Worm (Caenorhabditis elegans) whole organism, young adult: ENCODE measurements around the gene T21D12.11.

Experiments
- B0019.2 ChIP-seq: fragments of 200-800 bp; sonication (Bioruptor generic); conservative IDR thresholded peaks from 2 replicates; pipeline ENCODE4 v1.3.6; 2022; ENCODE audit warnings: missing genetic modification reagents, missing genetic modification characterization, missing compliant biosample characterization
- B0336.3 ChIP-seq: fragments of 200-800 bp; sonication (Bioruptor generic); IDR thresholded peaks from 2 replicates; pipeline ENCODE4 v1.3.6; 2022; ENCODE audit warnings: missing genetic modification characterization, missing compliant biosample characterization
- C06A6.2 ChIP-seq: fragments of 200-800 bp; sonication (Bioruptor generic); conservative IDR thresholded peaks from 2 replicates; pipeline ENCODE4 v1.3.6; 2022; ENCODE audit warnings: missing genetic modification characterization, missing compliant biosample characterization
- D2030.7 ChIP-seq: fragments of 200-800 bp; sonication (Bioruptor generic); IDR thresholded peaks from 2 replicates; pipeline ENCODE4 v1.3.6; 2022; ENCODE audit warnings: missing genetic modification reagents, missing genetic modification characterization, missing compliant biosample characterization
- F23B12.7 ChIP-seq: sonication (generic microtip); optimal IDR thresholded peaks from 2 replicates; lab custom pipeline; 2017; ENCODE audit warnings: missing genetic modification characterization, mild to moderate bottlenecking, missing compliant biosample characterization, antibody characterized with exemption, moderate library complexity; ENCODE audit not compliant: insufficient read depth
- F57A8.1 ChIP-seq: fragments of 200-800 bp; sonication (Bioruptor generic); optimal IDR thresholded peaks from 2 replicates; lab custom pipeline; 2018; ENCODE audit warnings: mild to moderate bottlenecking, missing genetic modification characterization, moderate library complexity, missing compliant biosample characterization
- F57C9.4 ChIP-seq: sonication (generic microtip); optimal IDR thresholded peaks from 2 replicates; lab custom pipeline; 2017; ENCODE audit warnings: mild to moderate bottlenecking, missing genetic modification characterization, missing compliant biosample characterization
- K11D2.4 ChIP-seq: fragments of 200-800 bp; sonication (Bioruptor generic); IDR thresholded peaks from 2 replicates; pipeline ENCODE4 v1.3.6; 2022; ENCODE audit warnings: missing genetic modification reagents, missing genetic modification characterization, missing compliant biosample characterization
- T07F8.4 ChIP-seq: sonication (generic microtip); optimal IDR thresholded peaks from 2 replicates; lab custom pipeline; 2016; ENCODE audit warnings: mild to moderate bottlenecking, missing genetic modification characterization, moderate library complexity, missing compliant biosample characterization
- Y53G8AR.9 ChIP-seq: fragments of 200-800 bp; sonication (Bioruptor generic); conservative IDR thresholded peaks from 2 replicates; pipeline ENCODE4 v1.3.6; 2022; ENCODE audit warnings: missing genetic modification reagents, missing genetic modification characterization, missing compliant biosample characterization
- Y56A3A.18 ChIP-seq: fragments of 200-800 bp; sonication (Bioruptor generic); IDR thresholded peaks from 2 replicates; pipeline ENCODE4 v1.3.6; 2022; ENCODE audit warnings: missing genetic modification reagents, missing genetic modification characterization, missing compliant biosample characterization
- ama-1 ChIP-seq, 3 experiments: fragments of 150-350 bp in 1 of 3; sonication (generic microtip) in 2 of 3; optimal IDR thresholded peaks; 2 replicates each; lab custom pipeline; 2014 to 2018; ENCODE audit warnings: missing biosample characterization in 2 of 3, missing genetic modification characterization in 2 of 3, missing genetic modification reagents in 2 of 3
- aptf-3 ChIP-seq: fragments of 200-800 bp; sonication (Bioruptor generic); IDR thresholded peaks from 2 replicates; pipeline ENCODE4 v1.3.6; 2022; ENCODE audit warnings: missing genetic modification characterization, missing compliant biosample characterization
- athp-1 ChIP-seq: sonication (generic microtip); optimal IDR thresholded peaks from 2 replicates; lab custom pipeline; 2017; ENCODE audit warnings: mild to moderate bottlenecking, missing genetic modification characterization, missing compliant biosample characterization
- attf-3 ChIP-seq: fragments of 200-800 bp; sonication (Bioruptor generic); conservative IDR thresholded peaks from 2 replicates; pipeline ENCODE4 v1.3.6; 2022; ENCODE audit warnings: missing genetic modification reagents, missing genetic modification characterization, missing compliant biosample characterization
- bed-2 ChIP-seq: fragments of 200-800 bp; sonication (Bioruptor generic); IDR thresholded peaks from 2 replicates; pipeline ENCODE4 v1.3.6; 2022; ENCODE audit warnings: missing genetic modification reagents, missing genetic modification characterization, missing compliant biosample characterization
- ceh-100 ChIP-seq: fragments of 200-800 bp; sonication (Bioruptor generic); IDR thresholded peaks from 2 replicates; pipeline ENCODE4 v1.3.6; 2022; ENCODE audit warnings: missing genetic modification reagents, missing genetic modification characterization, missing compliant biosample characterization
- ceh-58 ChIP-seq: fragments of 200-800 bp; sonication (Bioruptor generic); IDR thresholded peaks from 2 replicates; pipeline ENCODE4 v1.3.6; 2022; ENCODE audit warnings: missing genetic modification characterization, missing compliant biosample characterization
- die-1 ChIP-seq: sonication (generic microtip); optimal IDR thresholded peaks from 2 replicates; lab custom pipeline; 2016; ENCODE audit warnings: missing genotype, mild to moderate bottlenecking, missing genetic modification characterization, missing compliant biosample characterization
- dpff-1 ChIP-seq: sonication (generic microtip); optimal IDR thresholded peaks from 2 replicates; lab custom pipeline; 2017; ENCODE audit warnings: mild to moderate bottlenecking, missing genetic modification characterization, missing compliant biosample characterization
- dpl-1 ChIP-seq: fragments of 150-350 bp; optimal IDR thresholded peaks from 2 replicates; lab custom pipeline; 2014; ENCODE audit warnings: missing biosample characterization, missing genetic modification reagents, missing genetic modification characterization
- efl-1 ChIP-seq: fragments of 150-350 bp; optimal IDR thresholded peaks from 2 replicates; lab custom pipeline; 2014; ENCODE audit warnings: missing biosample characterization, missing genetic modification reagents, missing genetic modification characterization
- egrh-3 ChIP-seq: fragments of 200-800 bp; sonication (Bioruptor generic); IDR thresholded peaks from 2 replicates; pipeline ENCODE4 v1.3.6; 2022; ENCODE audit warnings: missing genetic modification reagents, missing genetic modification characterization, missing compliant biosample characterization
- fkh-3 ChIP-seq: sonication (generic microtip); optimal IDR thresholded peaks from 2 replicates; lab custom pipeline; 2016; ENCODE audit warnings: mild to moderate bottlenecking, missing genetic modification characterization, missing compliant biosample characterization
- gei-17 ChIP-seq: fragments of 200-800 bp; sonication (Bioruptor generic); optimal IDR thresholded peaks from 2 replicates; lab custom pipeline; 2018; ENCODE audit warnings: mild to moderate bottlenecking, missing genetic modification characterization, missing compliant biosample characterization
- hlh-12 ChIP-seq: sonication (generic microtip); optimal IDR thresholded peaks from 2 replicates; lab custom pipeline; 2016; ENCODE audit warnings: missing genetic modification characterization, missing compliant biosample characterization
- hmg-20 ChIP-seq: fragments of 200-800 bp; sonication (Bioruptor generic); IDR thresholded peaks from 2 replicates; pipeline ENCODE4 v1.3.6; 2022; ENCODE audit warnings: missing genetic modification reagents, missing genetic modification characterization, missing compliant biosample characterization
- hrde-1 ChIP-seq: sonication (generic microtip); optimal IDR thresholded peaks from 2 replicates; lab custom pipeline; 2016; ENCODE audit warnings: missing genetic modification characterization, mild to moderate bottlenecking, missing compliant biosample characterization, moderate library complexity, missing genotype, missing genetic modification reagents, borderline replicate concordance
- lin-26 ChIP-seq: fragments of 200-800 bp; sonication (Bioruptor generic); IDR thresholded peaks from 2 replicates; pipeline ENCODE4 v1.3.6; 2022; ENCODE audit warnings: missing genetic modification reagents, missing genetic modification characterization, missing compliant biosample characterization
- lin-35 ChIP-seq, 3 experiments: fragments of 150-350 bp in 2 of 3; sonication (generic microtip) in 1 of 3; optimal IDR thresholded peaks; 2 replicates each; lab custom pipeline; 2014 to 2018; ENCODE audit warnings: missing biosample characterization in 3 of 3, missing genetic modification characterization in 3 of 3, missing genetic modification reagents in 3 of 3
- lin-40 ChIP-seq: sonication (generic microtip); optimal IDR thresholded peaks from 2 replicates; lab custom pipeline; 2016; ENCODE audit warnings: missing genetic modification characterization, mild to moderate bottlenecking, missing compliant biosample characterization, missing genotype, missing genetic modification reagents
- nfya-2 ChIP-seq: fragments of 200-800 bp; sonication (Bioruptor generic); IDR thresholded peaks from 2 replicates; pipeline ENCODE4 v1.3.6; 2022; ENCODE audit warnings: missing genetic modification reagents, missing genetic modification characterization, missing compliant biosample characterization
- nhr-120 ChIP-seq: fragments of 200-800 bp; sonication (Bioruptor generic); IDR thresholded peaks from 2 replicates; pipeline ENCODE4 v1.3.6; 2022; ENCODE audit warnings: missing genetic modification characterization, missing compliant biosample characterization
- nhr-80 ChIP-seq: sonication (generic microtip); optimal IDR thresholded peaks from 2 replicates; lab custom pipeline; 2016; ENCODE audit warnings: missing genetic modification characterization, missing compliant biosample characterization
- rec-8 ChIP-seq, 2 experiments: sonication (generic microtip); optimal IDR thresholded peaks; 2 replicates each; lab custom pipeline; 2016; ENCODE audit warnings: mild to moderate bottlenecking in 2 of 2, missing genetic modification characterization in 2 of 2, missing genetic modification reagents in 2 of 2, missing genotype in 2 of 2, missing biosample characterization in 1 of 2, missing compliant biosample characterization in 1 of 2, moderate library complexity in 1 of 2
- repo-1 ChIP-seq: sonication (generic microtip); optimal IDR thresholded peaks from 2 replicates; lab custom pipeline; 2017; ENCODE audit warnings: mild to moderate bottlenecking, missing genetic modification characterization, missing compliant biosample characterization
- snpc-1.1 ChIP-seq: sonication (generic microtip); optimal IDR thresholded peaks from 2 replicates; lab custom pipeline; 2017; ENCODE audit warnings: missing genetic modification characterization, mild to moderate bottlenecking, missing compliant biosample characterization, antibody characterized with exemption, moderate library complexity, missing genotype, missing genetic modification reagents; ENCODE audit not compliant: insufficient read depth
- snpc-4 ChIP-seq, 5 experiments: fragments of 150-350 bp in 1 of 5; sonication (generic microtip) in 4 of 5; optimal IDR thresholded peaks; 2 replicates each; lab custom pipeline; 2014 to 2018; ENCODE audit warnings: missing genetic modification characterization in 5 of 5, missing biosample characterization in 3 of 5, antibody characterized with exemption in 2 of 5, mild to moderate bottlenecking in 2 of 5, missing compliant biosample characterization in 2 of 5, missing genotype in 2 of 5, moderate library complexity in 2 of 5, missing genetic modification reagents in 1 of 5
- tlf-1 ChIP-seq: fragments of 200-800 bp; sonication (Bioruptor generic); optimal IDR thresholded peaks from 2 replicates; lab custom pipeline; 2018; ENCODE audit warnings: mild to moderate bottlenecking, missing genetic modification characterization, missing compliant biosample characterization
- unc-62 ChIP-seq: fragments of 150-350 bp; optimal IDR thresholded peaks from 2 replicates; lab custom pipeline; 2014; ENCODE audit warnings: missing biosample characterization, missing genetic modification reagents, missing genetic modification characterization
- ztf-28 ChIP-seq: fragments of 200-800 bp; sonication (Bioruptor generic); IDR thresholded peaks from 2 replicates; pipeline ENCODE4 v1.3.6; 2022; ENCODE audit warnings: missing genetic modification reagents, missing genetic modification characterization, missing compliant biosample characterization

Gene T21D12.11

ce11 chrIV:283347-283746 lies 14.1 kb downstream of the T21D12.11 start, which contains the start of gene best-19:
best-19 (plus strand) TSS chrIV:283647.
- TF ChIP-seq athp-1 (tag; lab: Kevin White, UChicago) (no peak), aptf-3 (no peak), lin-26 (no peak), ama-1 (optimal IDR thresholded peaks at IDR 0.05; lab: Kevin White, UChicago) (no peak), ama-1 (GFP tag; optimal IDR thresholded peaks at IDR 0.05; lab: Kevin White, UChicago) (no peak), B0019.2 (GFP tag; lab: Robert Waterston, UW) (no peak), snpc-4 (GFP tag; optimal IDR thresholded peaks at IDR 0.05; lab: Kevin White, UChicago) (no peak), snpc-4 (tag; optimal IDR thresholded peaks at IDR 0.05; lab: Kevin White, UChicago) (no peak), tlf-1 (no peak), snpc-1.1 (no peak), F23B12.7 (tag; lab: Kevin White, UChicago) (no peak), lin-40 (tag; lab: Kevin White, UChicago) (no peak), unc-62 (GFP tag; lab: Kevin White, UChicago) (no peak), Y56A3A.18 (GFP tag; lab: Robert Waterston, UW) (no peak), bed-2 (GFP tag; lab: Robert Waterston, UW) (no peak), fkh-3 (tag; lab: Kevin White, UChicago) (no peak), die-1 (tag; lab: Kevin White, UChicago) (no peak)

DNA sequence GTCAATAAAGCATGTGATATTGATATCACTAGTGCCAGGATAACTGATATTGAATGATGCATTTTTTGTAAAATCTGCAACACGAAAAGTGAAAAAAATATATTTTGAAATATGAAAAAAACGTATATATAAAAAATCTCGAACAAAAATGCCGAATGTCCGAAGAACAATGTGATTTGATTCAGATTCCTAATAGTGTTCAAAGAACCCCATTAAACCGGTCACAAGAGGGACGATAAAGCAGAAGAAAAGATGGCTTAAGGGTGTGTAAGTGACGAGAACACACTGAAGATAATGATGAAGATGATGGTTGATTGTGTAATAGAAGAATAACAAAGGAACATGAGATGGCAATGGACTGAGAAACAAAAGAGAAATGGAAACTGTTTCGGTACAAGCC lies 18.8 kb downstream of the T21D12.11 start, which contains the start of gene T21D12.14:
TSS of gene T21D12.14 (minus strand) at position 101 of the 400 bp plus-strand sequence.
- TF ChIP-seq attf-3 (GFP tag; lab: Robert Waterston, UW) (no peak), T07F8.4 (tag; lab: Kevin White, UChicago) (no peak)

- TF ChIP-seq ceh-58 = no peak
- no peak for TF ChIP-seq ztf-28 (GFP tag; lab: Robert Waterston, UW)
- TF ChIP-seq B0336.3 (GFP tag; lab: Robert Waterston, UW) = no peak
- TF ChIP-seq bed-2 (GFP tag; lab: Robert Waterston, UW) = no peak
- TF ChIP-seq hmg-20 = no peak
- no peak for TF ChIP-seq gei-17 (GFP tag; lab: Kevin White, UChicago)
- no peak for TF ChIP-seq F57C9.4
- no peak for TF ChIP-seq egrh-3 (GFP tag; lab: Robert Waterston, UW)
- TF ChIP-seq dpff-1 (tag; lab: Kevin White, UChicago) = no peak
- TF ChIP-seq, all 124 proteins: peak for 0
These were observed 21.2 kb downstream of the T21D12.11 start for ce11 chrIV:290387-290786.

DNA sequence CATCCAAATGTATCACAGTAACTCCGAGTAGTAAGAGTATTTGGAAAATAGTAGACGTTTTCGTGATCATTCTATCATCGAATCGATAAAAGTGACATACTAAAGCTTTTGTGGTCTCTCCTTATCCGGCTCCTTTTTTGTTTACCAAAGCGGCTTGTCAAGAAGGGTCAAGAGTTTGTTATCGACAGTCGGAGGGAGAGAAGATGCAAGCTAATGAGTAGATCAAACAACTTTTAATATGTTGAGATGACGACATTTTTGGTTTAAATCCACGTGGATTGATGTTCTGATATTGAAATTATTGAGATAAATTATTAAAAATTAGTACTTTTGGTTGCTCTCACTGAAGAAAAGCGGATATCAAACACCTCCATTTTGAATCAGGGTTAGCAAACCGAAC lies 22.1 kb downstream of the T21D12.11 start, which contains the start of gene T21D12.7:
TSS of gene T21D12.7 (minus strand) at position 101 of the 400 bp plus-strand sequence.
- TF ChIP-seq lin-35 (GFP tag; optimal IDR thresholded peaks at IDR 0.05; lab: Kevin White, UChicago) = peak in 1 of 3 experiments; percentile 36
- no peak for TF ChIP-seq ceh-100

DNA sequence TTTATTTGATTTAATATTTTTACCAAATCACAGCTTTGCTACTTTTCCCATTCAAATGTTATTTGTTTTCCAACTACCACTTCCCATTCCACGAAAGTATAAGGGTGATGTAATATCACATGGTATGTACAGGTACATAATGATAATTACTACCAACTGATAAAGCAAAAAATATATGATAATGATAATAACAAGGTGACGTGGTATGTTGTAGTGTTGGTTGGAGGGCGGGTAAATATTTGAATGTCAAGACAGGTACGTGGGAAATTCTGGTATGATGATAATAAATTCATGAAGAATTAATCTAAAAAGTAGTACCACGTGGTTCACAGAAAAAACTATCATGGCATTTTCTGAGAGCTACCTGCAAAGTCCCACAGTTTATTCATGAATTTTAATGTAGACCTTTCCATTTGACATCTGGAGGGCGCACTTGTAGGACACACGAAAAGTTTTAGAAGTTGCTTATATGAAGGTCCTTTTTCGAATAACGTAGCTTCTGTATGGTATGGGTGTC lies 22.7 kb downstream of the T21D12.11 start:
- TF ChIP-seq nhr-120 (GFP tag; lab: Robert Waterston, UW) (no peak), Y56A3A.18 (GFP tag; lab: Robert Waterston, UW) (no peak; the same call in 1 of the 2 replicates), ceh-100 (no peak), C06A6.2 (GFP tag; lab: Robert Waterston, UW) (no peak; the same call in 1 of the 2 replicates), hrde-1 (tag; lab: Kevin White, UChicago) (no peak), nhr-80 (peak; percentile 80), athp-1 (tag; lab: Kevin White, UChicago) (no peak), dpl-1 (no peak), F57A8.1 (GFP tag; lab: Kevin White, UChicago) (no peak), repo-1 (tag; lab: Kevin White, UChicago) (peak; percentile 68), Y53G8AR.9 (GFP tag; lab: Robert Waterston, UW) (peak; percentile 60; the same call in 1 of the 2 replicates), rec-8 (tag; optimal IDR thresholded peaks at IDR 0.05; lab: Kevin White, UChicago) (no peak), efl-1 (no peak), D2030.7 (GFP tag; lab: Robert Waterston, UW) (no peak), tlf-1 (peak; percentile 49), K11D2.4 (GFP tag; lab: Robert Waterston, UW) (no peak), nfya-2 (no peak), hlh-12 (no peak)
